In genomic region chr3L:11318532-11319170, dm6 we compare ENCODE assay signal across 1 fruit fly cellular context.
A peak's percentile ranks its signal among the peaks of the same experiment; 100 is the strongest.
TF ChIP-seq lines count a peak whose summit lies in the region.

No protein-coding gene starts in this region.

TF ChIP-seq in whole organism, embryonic, 481 proteins besides CTCF, POLR2A, EP300 and RAD21 (continued from another document and continues in another):
- TF ChIP-seq dati (GFP tag; IDR thresholded peaks at IDR 0.05; lab: Robert Waterston, UW) (peak; percentile 86), CG4730 (GFP tag; IDR thresholded peaks at IDR 0.05; lab: Robert Waterston, UW) (peak; percentile 89), fru (optimal IDR thresholded peaks at IDR 0.05; lab: Kevin White, UChicago) (no peak), ewg (GFP tag; optimal IDR thresholded peaks at IDR 0.05; lab: Kevin White, UChicago) (peak; percentile 75), CG10366 (GFP tag; IDR thresholded peaks at IDR 0.05; lab: Robert Waterston, UW) (peak; percentile 87), MBD-R2 (GFP tag; IDR thresholded peaks at IDR 0.05; lab: Robert Waterston, UW) (peak; percentile 80), btn (GFP tag; optimal IDR thresholded peaks at IDR 0.05; lab: Kevin White, UChicago) (peak; percentile 71), gfzf (GFP tag; optimal IDR thresholded peaks at IDR 0.05; lab: Kevin White, UChicago) (peak; percentile 3), CG31365 (tag; optimal IDR thresholded peaks at IDR 0.05; lab: Kevin White, UChicago) (peak; percentile 67), CG9215 (GFP tag; IDR thresholded peaks at IDR 0.05; lab: Robert Waterston, UW) (peak; percentile 67), NC2α (GFP tag; optimal IDR thresholded peaks at IDR 0.05; lab: Kevin White, UChicago) (no peak), dysf (GFP tag; IDR thresholded peaks at IDR 0.05; lab: Robert Waterston, UW) (peak; percentile 95), Myb (GFP tag; optimal IDR thresholded peaks at IDR 0.05; lab: Kevin White, UChicago) (peak; percentile 58), CG18764 (GFP tag; optimal IDR thresholded peaks at IDR 0.05; lab: Kevin White, UChicago) (peak; percentile 83), CoRest (tag; optimal IDR thresholded peaks at IDR 0.05; lab: Kevin White, UChicago) (peak; percentile 89), kni (GFP tag; optimal IDR thresholded peaks at IDR 0.05; lab: Kevin White, UChicago) (peak; percentile 35), amos (GFP tag; IDR thresholded peaks at IDR 0.05; lab: Robert Waterston, UW; ENCODE audit: partially characterized antibody) (no peak), en (GFP tag; optimal IDR thresholded peaks at IDR 0.05; lab: Kevin White, UChicago) (peak; percentile 41), cad (GFP tag; optimal IDR thresholded peaks at IDR 0.05; lab: Kevin White, UChicago) (no peak), CG7928 (GFP tag; optimal IDR thresholded peaks at IDR 0.05; lab: Kevin White, UChicago) (no peak), CG17912 (GFP tag; optimal IDR thresholded peaks at IDR 0.05; lab: Kevin White, UChicago) (peak; percentile 34), Aef1 (GFP tag; IDR thresholded peaks at IDR 0.05; lab: Robert Waterston, UW) (peak; percentile 92), CG3995 (GFP tag; optimal IDR thresholded peaks at IDR 0.05; lab: Kevin White, UChicago) (no peak), D (optimal IDR thresholded peaks at IDR 0.05; lab: Kevin White, UChicago) (no peak), D (GFP tag; optimal IDR thresholded peaks at IDR 0.05; lab: Kevin White, UChicago) (peak; percentile 79), CG11398 (GFP tag; optimal IDR thresholded peaks at IDR 0.05; lab: Kevin White, UChicago) (peak; percentile 74), CG11456 (GFP tag; IDR thresholded peaks at IDR 0.05; lab: Robert Waterston, UW) (peak; percentile 93), org-1 (GFP tag; optimal IDR thresholded peaks at IDR 0.05; lab: Kevin White, UChicago) (peak; percentile 75), CG4707 (GFP tag; optimal IDR thresholded peaks at IDR 0.05; lab: Kevin White, UChicago) (peak; percentile 80), knrl (GFP tag; IDR thresholded peaks at IDR 0.05; lab: Robert Waterston, UW; ENCODE audit: partially characterized antibody) (no peak), Sry-β (GFP tag; optimal IDR thresholded peaks at IDR 0.05; lab: Kevin White, UChicago) (peak; percentile 34), CG8388 (GFP tag; optimal IDR thresholded peaks at IDR 0.05; lab: Kevin White, UChicago) (peak; percentile 83), shn (GFP tag; optimal IDR thresholded peaks at IDR 0.05; lab: Kevin White, UChicago) (peak; percentile 52), Nf-YC (tag; optimal IDR thresholded peaks at IDR 0.05; lab: Kevin White, UChicago) (peak; percentile 58), yki (optimal IDR thresholded peaks at IDR 0.05; lab: Kevin White, UChicago) (no peak), Elba2 (GFP tag; optimal IDR thresholded peaks at IDR 0.05; lab: Kevin White, UChicago) (no peak), tgo (GFP tag; IDR thresholded peaks at IDR 0.05; lab: Robert Waterston, UW) (peak; percentile 91), CG2199 (GFP tag; IDR thresholded peaks at IDR 0.05; lab: Robert Waterston, UW) (peak; percentile 95), crp (GFP tag; optimal IDR thresholded peaks at IDR 0.05; lab: Kevin White, UChicago) (peak in 1 of 2 experiments; percentile 39), HHEX (GFP tag; optimal IDR thresholded peaks at IDR 0.05; lab: Kevin White, UChicago) (peak; percentile 89), chn (GFP tag; optimal IDR thresholded peaks at IDR 0.05; lab: Kevin White, UChicago) (peak; percentile 84), cwo (GFP tag; optimal IDR thresholded peaks at IDR 0.05; lab: Kevin White, UChicago) (peak; percentile 82), wek (GFP tag; optimal IDR thresholded peaks at IDR 0.05; lab: Kevin White, UChicago) (peak; percentile 66), CG17385 (GFP tag; optimal IDR thresholded peaks at IDR 0.05; lab: Kevin White, UChicago) (peak; percentile 81), Ets65A (GFP tag; lab: Kevin White, UChicago) (peak; percentile 98), Max (GFP tag; optimal IDR thresholded peaks at IDR 0.05; lab: Kevin White, UChicago) (peak; percentile 73), CG6689 (GFP tag; IDR thresholded peaks at IDR 0.05; lab: Robert Waterston, UW) (peak; percentile 87), disco-r (GFP tag; optimal IDR thresholded peaks at IDR 0.05; lab: Kevin White, UChicago) (peak; percentile 55), trem (tag; optimal IDR thresholded peaks at IDR 0.05; lab: Kevin White, UChicago) (peak; percentile 79), wdn (GFP tag; IDR thresholded peaks at IDR 0.05; lab: Robert Waterston, UW) (peak; percentile 71), hb (GFP tag; IDR thresholded peaks at IDR 0.05; lab: Robert Waterston, UW; ENCODE audit: partially characterized antibody) (no peak), CG30403 (GFP tag; optimal IDR thresholded peaks at IDR 0.05; lab: Kevin White, UChicago) (peak; percentile 81), lmd (GFP tag; IDR thresholded peaks at IDR 0.05; lab: Robert Waterston, UW) (peak; percentile 93), CG1603 (tag; optimal IDR thresholded peaks at IDR 0.05; lab: Kevin White, UChicago) (peak; percentile 92), Rx (GFP tag; IDR thresholded peaks at IDR 0.05; lab: Robert Waterston, UW) (peak; percentile 83), CG1233 (GFP tag; optimal IDR thresholded peaks at IDR 0.05; lab: Kevin White, UChicago) (peak; percentile 83), CG17328 (GFP tag; IDR thresholded peaks at IDR 0.05; lab: Robert Waterston, UW) (peak; percentile 92), Dek (tag; optimal IDR thresholded peaks at IDR 0.05; lab: Kevin White, UChicago) (peak; percentile 62), jigr1 (GFP tag; IDR thresholded peaks at IDR 0.05; lab: Robert Waterston, UW) (peak; percentile 84), ttk (GFP tag; IDR thresholded peaks at IDR 0.05; lab: Robert Waterston, UW) (peak; percentile 93), CG4360 (GFP tag; IDR thresholded peaks at IDR 0.05; lab: Robert Waterston, UW) (peak; percentile 70), slp2 (GFP tag; optimal IDR thresholded peaks at IDR 0.05; lab: Kevin White, UChicago) (peak; percentile 79), CG11560 (tag; IDR thresholded peaks at IDR 0.05; lab: Robert Waterston, UW) (peak; percentile 73; the same call in 2 of the 3 replicates), CG6272 (GFP tag; IDR thresholded peaks at IDR 0.05; lab: Robert Waterston, UW) (peak; percentile 71), corto (GFP tag; optimal IDR thresholded peaks at IDR 0.05; lab: Kevin White, UChicago) (peak; percentile 67), CG14014 (GFP tag; IDR thresholded peaks at IDR 0.05; lab: Robert Waterston, UW) (peak; percentile 90), CG15696 (tag; optimal IDR thresholded peaks at IDR 0.05; lab: Kevin White, UChicago) (peak; percentile 77), Poxn (GFP tag; IDR thresholded peaks at IDR 0.05; lab: Robert Waterston, UW) (peak; percentile 54; the same call in 1 of the 2 replicates), Ptx1 (GFP tag; IDR thresholded peaks at IDR 0.05; lab: Robert Waterston, UW) (peak; percentile 93), lola (GFP tag; optimal IDR thresholded peaks at IDR 0.05; lab: Kevin White, UChicago) (peak in 1 of 3 experiments; percentile 60), al (GFP tag; IDR thresholded peaks at IDR 0.05; lab: Robert Waterston, UW) (peak; percentile 76), Hmr (GFP tag; optimal IDR thresholded peaks at IDR 0.05; lab: Kevin White, UChicago) (peak; percentile 80), twi (tag; optimal IDR thresholded peaks at IDR 0.05; lab: Kevin White, UChicago) (peak; percentile 74), CG12071 (GFP tag; optimal IDR thresholded peaks at IDR 0.05; lab: Kevin White, UChicago) (peak; percentile 87), mirr (GFP tag; optimal IDR thresholded peaks at IDR 0.05; lab: Kevin White, UChicago) (peak; percentile 57), CG4854 (GFP tag; optimal IDR thresholded peaks at IDR 0.05; lab: Kevin White, UChicago) (peak; percentile 70), otp (GFP tag; IDR thresholded peaks at IDR 0.05; lab: Robert Waterston, UW) (peak; percentile 90), CG2712 (tag; optimal IDR thresholded peaks at IDR 0.05; lab: Kevin White, UChicago) (peak; percentile 90), br (optimal IDR thresholded peaks at IDR 0.05; lab: Kevin White, UChicago) (no peak), CG4282 (GFP tag; optimal IDR thresholded peaks at IDR 0.05; lab: Kevin White, UChicago) (peak; percentile 64), CG13624 (GFP tag; optimal IDR thresholded peaks at IDR 0.05; lab: Kevin White, UChicago) (peak; percentile 80), eyg (GFP tag; optimal IDR thresholded peaks at IDR 0.05; lab: Kevin White, UChicago) (peak; percentile 74), CG17802 (tag; optimal IDR thresholded peaks at IDR 0.05; lab: Kevin White, UChicago) (peak; percentile 63), Xbp1 (GFP tag; optimal IDR thresholded peaks at IDR 0.05; lab: Kevin White, UChicago) (peak; percentile 88), psq (GFP tag; optimal IDR thresholded peaks at IDR 0.05; lab: Kevin White, UChicago) (peak; percentile 29), gem (tag; optimal IDR thresholded peaks at IDR 0.05; lab: Kevin White, UChicago) (peak; percentile 90), chif (GFP tag; optimal IDR thresholded peaks at IDR 0.05; lab: Kevin White, UChicago) (peak; percentile 82 to 90), bbx (GFP tag; IDR thresholded peaks at IDR 0.05; lab: Robert Waterston, UW; ENCODE audit: partially characterized antibody) (no peak), NK7.1 (GFP tag; optimal IDR thresholded peaks at IDR 0.05; lab: Kevin White, UChicago) (peak; percentile 70), jumu (GFP tag; optimal IDR thresholded peaks at IDR 0.05; lab: Kevin White, UChicago) (peak; percentile 69), chm (GFP tag; IDR thresholded peaks at IDR 0.05; lab: Robert Waterston, UW) (peak; percentile 76), Abd-B (GFP tag; optimal IDR thresholded peaks at IDR 0.05; lab: Kevin White, UChicago) (peak; percentile 83), CG33557 (GFP tag; optimal IDR thresholded peaks at IDR 0.05; lab: Kevin White, UChicago) (peak; percentile 14), sna (GFP tag; IDR thresholded peaks at IDR 0.05; lab: Robert Waterston, UW; ENCODE audit: partially characterized antibody) (no peak), MESR4 (GFP tag; optimal IDR thresholded peaks at IDR 0.05; lab: Kevin White, UChicago) (peak; percentile 19), salm (tag; optimal IDR thresholded peaks at IDR 0.05; lab: Kevin White, UChicago) (peak; percentile 74), dpn (GFP tag; optimal IDR thresholded peaks at IDR 0.05; lab: Kevin White, UChicago) (peak; percentile 81 to 88), crc (GFP tag; optimal IDR thresholded peaks at IDR 0.05; lab: Kevin White, UChicago) (peak; percentile 74), CG8290 (GFP tag; optimal IDR thresholded peaks at IDR 0.05; lab: Kevin White, UChicago) (no peak), CG8290 (tag; optimal IDR thresholded peaks at IDR 0.05; lab: Kevin White, UChicago) (peak in 1 of 2 experiments; percentile 96), sr (GFP tag; IDR thresholded peaks at IDR 0.05; lab: Robert Waterston, UW) (peak; percentile 85), Deaf1 (tag; optimal IDR thresholded peaks at IDR 0.05; lab: Kevin White, UChicago) (peak; percentile 53), CG7786 (GFP tag; optimal IDR thresholded peaks at IDR 0.05; lab: Kevin White, UChicago) (peak; percentile 73), hkb (optimal IDR thresholded peaks at IDR 0.05; lab: Kevin White, UChicago) (no peak), hkb (GFP tag; IDR thresholded peaks at IDR 0.05; lab: Robert Waterston, UW) (peak; percentile 95), Blimp-1 (GFP tag; optimal IDR thresholded peaks at IDR 0.05; lab: Kevin White, UChicago) (peak; percentile 85), Xrp1 (GFP tag; IDR thresholded peaks at IDR 0.05; lab: Robert Waterston, UW) (peak; percentile 90), lilli (GFP tag; optimal IDR thresholded peaks at IDR 0.05; lab: Kevin White, UChicago) (peak; percentile 82), CG12942 (GFP tag; optimal IDR thresholded peaks at IDR 0.05; lab: Kevin White, UChicago) (peak; percentile 74), Nf-YA (GFP tag; IDR thresholded peaks at IDR 0.05; lab: Robert Waterston, UW) (peak; percentile 94), CG16815 (GFP tag; optimal IDR thresholded peaks at IDR 0.05; lab: Kevin White, UChicago) (peak; percentile 58), Dp (GFP tag; optimal IDR thresholded peaks at IDR 0.05; lab: Kevin White, UChicago) (no peak), zen (tag; optimal IDR thresholded peaks at IDR 0.05; lab: Kevin White, UChicago) (peak; percentile 84), vnd (GFP tag; IDR thresholded peaks at IDR 0.05; lab: Robert Waterston, UW; ENCODE audit: partially characterized antibody) (no peak), Fer3 (tag; optimal IDR thresholded peaks at IDR 0.05; lab: Kevin White, UChicago) (peak; percentile 87), CG3726 (GFP tag; IDR thresholded peaks at IDR 0.05; lab: Robert Waterston, UW) (peak; percentile 86), slbo (GFP tag; IDR thresholded peaks at IDR 0.05; lab: Robert Waterston, UW) (peak; percentile 89), Oaz (GFP tag; IDR thresholded peaks at IDR 0.05; lab: Robert Waterston, UW) (peak; percentile 80), HLHmδ (GFP tag; optimal IDR thresholded peaks at IDR 0.05; lab: Kevin White, UChicago) (no peak), zen2 (GFP tag; IDR thresholded peaks at IDR 0.05; lab: Robert Waterston, UW; ENCODE audit: partially characterized antibody) (no peak), abd-A (tag; optimal IDR thresholded peaks at IDR 0.05; lab: Kevin White, UChicago) (no peak), CG14667 (GFP tag; IDR thresholded peaks at IDR 0.05; lab: Robert Waterston, UW) (peak; percentile 85), CG7839 (tag; optimal IDR thresholded peaks at IDR 0.05; lab: Kevin White, UChicago) (peak; percentile 91), oc (tag; optimal IDR thresholded peaks at IDR 0.05; lab: Kevin White, UChicago) (peak; percentile 87), CG18599 (GFP tag; optimal IDR thresholded peaks at IDR 0.05; lab: Kevin White, UChicago) (peak; percentile 85), ind (GFP tag; optimal IDR thresholded peaks at IDR 0.05; lab: Kevin White, UChicago) (peak; percentile 90), BtbVII (GFP tag; optimal IDR thresholded peaks at IDR 0.05; lab: Kevin White, UChicago) (peak; percentile 78), sd (tag; optimal IDR thresholded peaks at IDR 0.05; lab: Kevin White, UChicago) (peak; percentile 56), bsh (GFP tag; optimal IDR thresholded peaks at IDR 0.05; lab: Kevin White, UChicago) (peak; percentile 17 to 91), emc (GFP tag; optimal IDR thresholded peaks at IDR 0.05; lab: Kevin White, UChicago) (peak; percentile 61), CG1792 (GFP tag; optimal IDR thresholded peaks at IDR 0.05; lab: Kevin White, UChicago) (peak; percentile 91), klu (GFP tag; IDR thresholded peaks at IDR 0.05; lab: Robert Waterston, UW) (peak; percentile 81), B-H1 (GFP tag; IDR thresholded peaks at IDR 0.05; lab: Robert Waterston, UW) (peak; percentile 80)
